Fruit fly (Drosophila melanogaster) whole organism, pupa: ENCODE data around the gene Liprin-beta.

Source experiments
- CG12605 ChIP-seq: fragments of 200-800 bp; sonication (Bioruptor generic); IDR thresholded peaks from 2 replicates; pipeline ENCODE4 v1.3.6; 2022; ENCODE audit warnings: missing biosample characterization, missing genetic modification characterization
- CG13204 ChIP-seq: fragments of 200-800 bp; sonication (Bioruptor generic); optimal IDR thresholded peaks from 2 replicates; lab custom pipeline; 2018; ENCODE audit warnings: missing biosample characterization, mild to moderate bottlenecking, missing genetic modification characterization, moderate library complexity
- CG32121 ChIP-seq: fragments of 200-800 bp; sonication (Bioruptor generic); IDR thresholded peaks from 2 replicates; pipeline ENCODE4 v1.3.6; 2022; ENCODE audit warnings: missing biosample characterization, missing genetic modification characterization
- CG34367 ChIP-seq: fragments of 200-800 bp; sonication (Bioruptor generic); optimal IDR thresholded peaks from 2 replicates; lab custom pipeline; 2018; ENCODE audit warnings: missing biosample characterization, mild to moderate bottlenecking, missing genetic modification characterization
- CG8159 ChIP-seq: fragments of 200-800 bp; sonication (Bioruptor generic); optimal IDR thresholded peaks from 3 replicates; lab custom pipeline; 2018; ENCODE audit warnings: missing biosample characterization, mild to moderate bottlenecking, missing genetic modification characterization, moderate library complexity
- CG8301 ChIP-seq: fragments of 200-800 bp; sonication (Bioruptor generic); optimal IDR thresholded peaks from 2 replicates; lab custom pipeline; 2018; ENCODE audit warnings: missing biosample characterization, mild to moderate bottlenecking, missing genetic modification characterization
- Ets98B ChIP-seq: fragments of 200-800 bp; sonication (Bioruptor generic); IDR thresholded peaks from 2 replicates; pipeline ENCODE4 v1.3.6; 2022; ENCODE audit warnings: missing biosample characterization, missing genetic modification characterization
- Pif1B ChIP-seq: fragments of 200-800 bp; sonication (Bioruptor generic); optimal IDR thresholded peaks from 3 replicates; lab custom pipeline; 2016; ENCODE audit warnings: missing biosample characterization, missing genetic modification characterization
- gl ChIP-seq: fragments of 200-800 bp; sonication (Bioruptor generic); optimal IDR thresholded peaks from 2 replicates; lab custom pipeline; 2018; ENCODE audit warnings: missing biosample characterization, mild to moderate bottlenecking, missing genetic modification characterization
- rn ChIP-seq: fragments of 200-800 bp; sonication (Bioruptor generic); IDR thresholded peaks from 2 replicates; pipeline ENCODE4 v1.3.6; 2022; ENCODE audit warnings: missing biosample characterization, missing genetic modification characterization

DNA sequence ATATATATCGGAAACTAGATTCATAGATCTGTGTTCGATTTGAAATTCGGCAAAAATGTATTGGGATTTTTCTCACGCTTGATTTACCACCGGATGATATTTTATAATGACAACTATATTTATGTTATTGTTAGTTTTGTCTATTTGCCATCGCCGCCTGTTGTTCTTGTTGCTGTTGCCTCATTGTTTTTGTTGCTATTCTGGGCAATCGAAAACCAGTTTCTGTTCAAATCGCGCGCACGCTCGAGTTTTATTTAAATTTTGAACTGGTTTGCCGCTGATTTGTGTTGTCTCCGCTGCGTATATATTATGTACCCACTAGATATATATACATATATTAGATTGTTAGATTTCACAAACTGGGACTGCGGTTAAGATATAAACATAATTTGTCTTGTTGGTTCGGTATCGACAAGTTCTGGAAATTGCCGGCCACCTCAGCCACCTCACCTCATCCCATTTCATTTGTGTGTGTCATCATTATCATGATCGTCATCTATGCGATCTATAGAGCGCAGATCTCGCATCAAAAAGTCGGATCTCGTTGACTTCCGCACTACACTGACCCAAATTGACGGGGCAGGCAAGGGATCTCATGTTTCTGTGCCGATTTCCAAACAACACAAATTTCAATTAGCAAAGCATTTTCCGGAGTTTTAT lies 22.2 kb upstream of the Liprin-beta start:
- TF ChIP-seq CG12605 (GFP tag; lab: Robert Waterston, UW), result no peak
- TF ChIP-seq Pif1B (GFP tag; lab: Kevin White, UChicago), result no peak
- no peak for TF ChIP-seq CG8301
- no peak for TF ChIP-seq Ets98B (GFP tag; lab: Robert Waterston, UW)
- TF ChIP-seq gl (tag; lab: Kevin White, UChicago), result no peak
- no peak for TF ChIP-seq CG34367 (tag; lab: Kevin White, UChicago)
- TF ChIP-seq rn (GFP tag; lab: Robert Waterston, UW), result no peak
- no peak for TF ChIP-seq CG32121 (GFP tag; lab: Robert Waterston, UW)
- TF ChIP-seq CG8159, result no peak
- no peak for TF ChIP-seq CG13204 (GFP tag; lab: Kevin White, UChicago)
